Worm (Caenorhabditis elegans) whole organism, young adult: Measurements from ENCODE around the gene dhhc-5.

Experiments
- B0019.2 ChIP-seq: fragments of 200-800 bp; sonication (Bioruptor generic); conservative IDR thresholded peaks from 2 replicates; pipeline ENCODE4 v1.3.6; 2022; ENCODE audit warnings: missing genetic modification reagents, missing genetic modification characterization, missing compliant biosample characterization
- B0261.1 ChIP-seq: sonication (generic microtip); optimal IDR thresholded peaks from 2 replicates; lab custom pipeline; 2016; ENCODE audit warnings: mild to moderate bottlenecking, missing genetic modification characterization, moderate library complexity, missing compliant biosample characterization
- B0336.3 ChIP-seq: fragments of 200-800 bp; sonication (Bioruptor generic); IDR thresholded peaks from 2 replicates; pipeline ENCODE4 v1.3.6; 2022; ENCODE audit warnings: missing genetic modification characterization, missing compliant biosample characterization
- C06A6.2 ChIP-seq: fragments of 200-800 bp; sonication (Bioruptor generic); conservative IDR thresholded peaks from 2 replicates; pipeline ENCODE4 v1.3.6; 2022; ENCODE audit warnings: missing genetic modification characterization, missing compliant biosample characterization
- F22D6.2 ChIP-seq: sonication (generic microtip); optimal IDR thresholded peaks from 2 replicates; lab custom pipeline; 2016; ENCODE audit warnings: mild to moderate bottlenecking, missing genetic modification characterization, missing compliant biosample characterization
- F23B12.7 ChIP-seq: sonication (generic microtip); optimal IDR thresholded peaks from 2 replicates; lab custom pipeline; 2017; ENCODE audit warnings: missing genetic modification characterization, mild to moderate bottlenecking, missing compliant biosample characterization, antibody characterized with exemption, moderate library complexity; ENCODE audit not compliant: insufficient read depth
- F39B2.1 ChIP-seq: fragments of 200-800 bp; sonication (Bioruptor generic); IDR thresholded peaks from 2 replicates; pipeline ENCODE4 v1.3.6; 2022; ENCODE audit warnings: missing genetic modification reagents, missing genetic modification characterization, missing compliant biosample characterization
- T07F8.4 ChIP-seq: sonication (generic microtip); optimal IDR thresholded peaks from 2 replicates; lab custom pipeline; 2016; ENCODE audit warnings: mild to moderate bottlenecking, missing genetic modification characterization, moderate library complexity, missing compliant biosample characterization
- ZK185.1 ChIP-seq: sonication (generic microtip); optimal IDR thresholded peaks from 2 replicates; lab custom pipeline; 2016; ENCODE audit warnings: mild to moderate bottlenecking, missing genetic modification characterization, missing compliant biosample characterization; ENCODE audit not compliant: poor library complexity, severe bottlenecking
- aptf-3 ChIP-seq: fragments of 200-800 bp; sonication (Bioruptor generic); IDR thresholded peaks from 2 replicates; pipeline ENCODE4 v1.3.6; 2022; ENCODE audit warnings: missing genetic modification characterization, missing compliant biosample characterization
- atf-7 ChIP-seq: sonication (generic microtip); optimal IDR thresholded peaks from 2 replicates; lab custom pipeline; 2017; ENCODE audit warnings: mild to moderate bottlenecking, missing genetic modification characterization, missing compliant biosample characterization
- athp-1 ChIP-seq: sonication (generic microtip); optimal IDR thresholded peaks from 2 replicates; lab custom pipeline; 2017; ENCODE audit warnings: mild to moderate bottlenecking, missing genetic modification characterization, missing compliant biosample characterization
- dox-1 ChIP-seq: fragments of 200-800 bp; sonication (Bioruptor generic); IDR thresholded peaks from 2 replicates; pipeline ENCODE4 v1.3.6; 2022; ENCODE audit warnings: missing genetic modification reagents, missing genetic modification characterization, missing compliant biosample characterization
- dpff-1 ChIP-seq: sonication (generic microtip); optimal IDR thresholded peaks from 2 replicates; lab custom pipeline; 2017; ENCODE audit warnings: mild to moderate bottlenecking, missing genetic modification characterization, missing compliant biosample characterization
- efl-1 ChIP-seq: fragments of 150-350 bp; optimal IDR thresholded peaks from 2 replicates; lab custom pipeline; 2014; ENCODE audit warnings: missing biosample characterization, missing genetic modification reagents, missing genetic modification characterization
- ekl-4 ChIP-seq: fragments of 200-800 bp; sonication (Bioruptor generic); IDR thresholded peaks from 2 replicates; pipeline ENCODE4 v1.3.6; 2022; ENCODE audit warnings: missing genetic modification reagents, missing genetic modification characterization, missing compliant biosample characterization
- hmg-1.2 ChIP-seq: fragments of 200-800 bp; sonication (Bioruptor generic); IDR thresholded peaks from 2 replicates; pipeline ENCODE4 v1.3.6; 2022; ENCODE audit warnings: missing genetic modification reagents, missing genetic modification characterization, missing compliant biosample characterization
- lin-26 ChIP-seq: fragments of 200-800 bp; sonication (Bioruptor generic); IDR thresholded peaks from 2 replicates; pipeline ENCODE4 v1.3.6; 2022; ENCODE audit warnings: missing genetic modification reagents, missing genetic modification characterization, missing compliant biosample characterization
- lin-35 ChIP-seq, 3 experiments: fragments of 150-350 bp in 2 of 3; sonication (generic microtip) in 1 of 3; optimal IDR thresholded peaks; 2 replicates each; lab custom pipeline; 2014 to 2018; ENCODE audit warnings: missing biosample characterization in 3 of 3, missing genetic modification characterization in 3 of 3, missing genetic modification reagents in 3 of 3
- lin-54 ChIP-seq: fragments of 200-800 bp; sonication (Bioruptor generic); optimal IDR thresholded peaks from 2 replicates; lab custom pipeline; 2018; ENCODE audit warnings: mild to moderate bottlenecking, missing genetic modification characterization, missing compliant biosample characterization
- lsl-1 ChIP-seq: fragments of 200-800 bp; sonication (Bioruptor generic); optimal IDR thresholded peaks from 2 replicates; lab custom pipeline; 2018; ENCODE audit warnings: mild to moderate bottlenecking, missing genetic modification characterization, moderate library complexity, missing compliant biosample characterization
- madf-3 ChIP-seq: fragments of 200-800 bp; sonication (Bioruptor generic); IDR thresholded peaks from 2 replicates; pipeline ENCODE4 v1.3.6; 2022; ENCODE audit warnings: missing genetic modification reagents, missing genetic modification characterization, missing compliant biosample characterization
- madf-8 ChIP-seq: fragments of 200-800 bp; sonication (Bioruptor generic); conservative IDR thresholded peaks from 2 replicates; pipeline ENCODE4 v1.3.6; 2022; ENCODE audit warnings: missing genetic modification reagents, missing genetic modification characterization, missing compliant biosample characterization
- mcd-1 ChIP-seq: fragments of 200-800 bp; sonication (Bioruptor generic); IDR thresholded peaks from 2 replicates; pipeline ENCODE4 v1.3.6; 2022; ENCODE audit warnings: missing genetic modification reagents, missing genetic modification characterization, missing compliant biosample characterization
- mxl-1 ChIP-seq: sonication (generic microtip); optimal IDR thresholded peaks from 2 replicates; lab custom pipeline; 2016; ENCODE audit warnings: missing genetic modification characterization, missing compliant biosample characterization
- nfyb-1 ChIP-seq: fragments of 200-800 bp; sonication (Bioruptor generic); IDR thresholded peaks from 2 replicates; pipeline ENCODE4 v1.3.6; 2022; ENCODE audit warnings: missing genetic modification reagents, missing genetic modification characterization, missing compliant biosample characterization
- nhr-80 ChIP-seq: sonication (generic microtip); optimal IDR thresholded peaks from 2 replicates; lab custom pipeline; 2016; ENCODE audit warnings: missing genetic modification characterization, missing compliant biosample characterization
- nhr-90 ChIP-seq: sonication (generic microtip); optimal IDR thresholded peaks from 2 replicates; lab custom pipeline; 2016; ENCODE audit warnings: missing genotype, mild to moderate bottlenecking, missing genetic modification characterization, missing compliant biosample characterization
- snpc-1.3 ChIP-seq: sonication (generic microtip); optimal IDR thresholded peaks from 2 replicates; lab custom pipeline; 2017; ENCODE audit warnings: missing genetic modification characterization, mild to moderate bottlenecking, missing compliant biosample characterization, antibody characterized with exemption, moderate library complexity, missing genotype, missing genetic modification reagents; ENCODE audit not compliant: insufficient read depth
- somi-1 ChIP-seq: fragments of 200-800 bp; sonication (Bioruptor generic); optimal IDR thresholded peaks from 2 replicates; lab custom pipeline; 2018; ENCODE audit warnings: mild to moderate bottlenecking, missing genetic modification characterization, missing compliant biosample characterization
- sptf-2 ChIP-seq: fragments of 200-800 bp; sonication (Bioruptor generic); optimal IDR thresholded peaks from 2 replicates; lab custom pipeline; 2018; ENCODE audit warnings: mild to moderate bottlenecking, missing genetic modification characterization, missing compliant biosample characterization
- tbp1 ChIP-seq: fragments of 200-800 bp; sonication (Bioruptor generic); optimal IDR thresholded peaks from 2 replicates; lab custom pipeline; 2018; ENCODE audit warnings: mild to moderate bottlenecking, missing genetic modification characterization, missing compliant biosample characterization
- unc-130 ChIP-seq: sonication (generic microtip); optimal IDR thresholded peaks from 2 replicates; lab custom pipeline; 2016; ENCODE audit warnings: missing genetic modification reagents, missing genetic modification characterization, missing compliant biosample characterization
- ztf-18 ChIP-seq: sonication (generic microtip); optimal IDR thresholded peaks from 2 replicates; lab custom pipeline; 2016; ENCODE audit warnings: missing genotype, mild to moderate bottlenecking, missing genetic modification characterization, missing compliant biosample characterization
- ztf-3 ChIP-seq: fragments of 200-800 bp; sonication (Bioruptor generic); optimal IDR thresholded peaks from 2 replicates; lab custom pipeline; 2018; ENCODE audit warnings: mild to moderate bottlenecking, missing genetic modification characterization, missing compliant biosample characterization
- ztf-6 ChIP-seq: fragments of 200-800 bp; sonication (Bioruptor generic); IDR thresholded peaks from 2 replicates; pipeline ENCODE4 v1.3.6; 2022; ENCODE audit warnings: missing genetic modification reagents, missing genetic modification characterization, missing compliant biosample characterization

Gene dhhc-5

ce11 chrIII:6805397-6805796 lies 43.5 kb downstream of the dhhc-5 start (continued):
- TF ChIP-seq T07F8.4 (tag; lab: Kevin White, UChicago) (peak; percentile 12), lin-26 (GFP tag; lab: Robert Waterston, UW) (peak; percentile 64; the same call in 1 of the 2 replicates), unc-130 (peak; percentile 7), efl-1 (GFP tag; lab: Kevin White, UChicago) (no peak), ztf-18 (tag; lab: Kevin White, UChicago) (peak; percentile 42), ztf-6 (GFP tag; lab: Robert Waterston, UW) (no peak), dpff-1 (tag; lab: Kevin White, UChicago) (no peak), hmg-1.2 (GFP tag; lab: Robert Waterston, UW) (peak; percentile 68), somi-1 (GFP tag; lab: Kevin White, UChicago) (no peak), B0336.3 (no peak), tbp1 (peak; percentile 96), nhr-90 (tag; lab: Kevin White, UChicago) (peak; percentile 46), lsl-1 (GFP tag; lab: Kevin White, UChicago) (peak; percentile 9), dox-1 (GFP tag; lab: Robert Waterston, UW) (no peak), lin-35 (GFP tag; optimal IDR thresholded peaks at IDR 0.05; lab: Kevin White, UChicago) (no peak), F23B12.7 (tag; lab: Kevin White, UChicago) (peak; percentile 70), ZK185.1 (peak; percentile 6), madf-8 (GFP tag; lab: Robert Waterston, UW) (no peak), B0019.2 (GFP tag; lab: Robert Waterston, UW) (no peak), F39B2.1 (no peak), ekl-4 (GFP tag; lab: Robert Waterston, UW) (no peak), madf-3 (GFP tag; lab: Robert Waterston, UW) (no peak), B0261.1 (peak; percentile 76), atf-7 (tag; lab: Kevin White, UChicago) (no peak), nfyb-1 (GFP tag; lab: Robert Waterston, UW) (peak; percentile 70; the same call in 1 of the 2 replicates), athp-1 (tag; lab: Kevin White, UChicago) (peak; percentile 10), ztf-3 (GFP tag; lab: Kevin White, UChicago) (no peak), mxl-1 (peak; percentile 44), C06A6.2 (no peak), sptf-2 (no peak), mcd-1 (GFP tag; lab: Robert Waterston, UW) (no peak; the same call in 1 of the 2 replicates), F22D6.2 (tag; lab: Kevin White, UChicago) (no peak)

- TF ChIP-seq nhr-80 (tag; lab: Kevin White, UChicago) (peak; percentile 49), ztf-18 (tag; lab: Kevin White, UChicago) (no peak)
Observed at ce11 chrIII:6803107-6803506, 45.8 kb downstream of the dhhc-5 start.

- TF ChIP-seq lsl-1 (GFP tag; lab: Kevin White, UChicago) (no peak), aptf-3 (GFP tag; lab: Robert Waterston, UW) (no peak), lin-54 (GFP tag; lab: Kevin White, UChicago) (no peak), mxl-1 (no peak), snpc-1.3 (tag; lab: Kevin White, UChicago) (no peak)
- TF ChIP-seq, all 124 proteins: peak for 0
Observed at ce11 chrIII:6802488-6802887, 46.4 kb downstream of the dhhc-5 start, which contains the start of gene lim-8. TSS of gene lim-8 (plus strand) at chrIII:6802788.
